Worm (Caenorhabditis elegans) whole organism, young adult: ENCODE results near the gene str-254.

Source experiments
- F22D6.2 ChIP-seq: sonication (generic microtip); optimal IDR thresholded peaks from 2 replicates; lab custom pipeline; 2016; ENCODE audit warnings: mild to moderate bottlenecking, missing genetic modification characterization, missing compliant biosample characterization
- akir-1 ChIP-seq: fragments of 200-800 bp; sonication (Bioruptor generic); optimal IDR thresholded peaks from 2 replicates; lab custom pipeline; 2018; ENCODE audit warnings: mild to moderate bottlenecking, missing genetic modification characterization, moderate library complexity, missing compliant biosample characterization
- ama-1 ChIP-seq, 3 experiments: fragments of 150-350 bp in 1 of 3; sonication (generic microtip) in 2 of 3; optimal IDR thresholded peaks; 2 replicates each; lab custom pipeline; 2014 to 2018; ENCODE audit warnings: missing biosample characterization in 2 of 3, missing genetic modification characterization in 2 of 3, missing genetic modification reagents in 2 of 3
- dpff-1 ChIP-seq: sonication (generic microtip); optimal IDR thresholded peaks from 2 replicates; lab custom pipeline; 2017; ENCODE audit warnings: mild to moderate bottlenecking, missing genetic modification characterization, missing compliant biosample characterization
- ets-4 ChIP-seq: fragments of 200-800 bp; sonication (Bioruptor generic); optimal IDR thresholded peaks from 2 replicates; lab custom pipeline; 2018; ENCODE audit warnings: mild to moderate bottlenecking, missing genetic modification characterization, missing compliant biosample characterization
- lsl-1 ChIP-seq: fragments of 200-800 bp; sonication (Bioruptor generic); optimal IDR thresholded peaks from 2 replicates; lab custom pipeline; 2018; ENCODE audit warnings: mild to moderate bottlenecking, missing genetic modification characterization, moderate library complexity, missing compliant biosample characterization
- nhr-27 ChIP-seq: fragments of 200-800 bp; sonication (Bioruptor generic); optimal IDR thresholded peaks from 2 replicates; lab custom pipeline; 2018; ENCODE audit warnings: mild to moderate bottlenecking, missing genetic modification characterization, moderate library complexity, missing compliant biosample characterization
- snpc-4 ChIP-seq, 5 experiments: fragments of 150-350 bp in 1 of 5; sonication (generic microtip) in 4 of 5; optimal IDR thresholded peaks; 2 replicates each; lab custom pipeline; 2014 to 2018; ENCODE audit warnings: missing genetic modification characterization in 5 of 5, missing biosample characterization in 3 of 5, antibody characterized with exemption in 2 of 5, mild to moderate bottlenecking in 2 of 5, missing compliant biosample characterization in 2 of 5, missing genotype in 2 of 5, moderate library complexity in 2 of 5, missing genetic modification reagents in 1 of 5

ce11 chrV:16195379-16195778 lies 42.1 kb upstream of the str-254 start, which contains the start of gene rabr-3:
- no peak for TF ChIP-seq snpc-4 (GFP tag; optimal IDR thresholded peaks at IDR 0.05; lab: Kevin White, UChicago)
- TF ChIP-seq snpc-4 (tag; optimal IDR thresholded peaks at IDR 0.05; lab: Kevin White, UChicago): no peak
- no peak for TF ChIP-seq akir-1 (GFP tag; lab: Kevin White, UChicago)
- TF ChIP-seq F22D6.2 (tag; lab: Kevin White, UChicago): no peak
- TF ChIP-seq lsl-1 (GFP tag; lab: Kevin White, UChicago): no peak
- no peak for TF ChIP-seq ets-4 (GFP tag; lab: Kevin White, UChicago)
- TF ChIP-seq nhr-27 (tag; lab: Kevin White, UChicago): no peak
- TF ChIP-seq ama-1 (optimal IDR thresholded peaks at IDR 0.05; lab: Kevin White, UChicago): no peak
- no peak for TF ChIP-seq ama-1 (GFP tag; optimal IDR thresholded peaks at IDR 0.05; lab: Kevin White, UChicago)
- TF ChIP-seq dpff-1: no peak
